Worm (Caenorhabditis elegans): Measurements from ENCODE around the gene K07C11.8.

The K07C11.8 gene

ce11 chrV:8217661-8218265, at the start of gene K07C11.8:
Gene K07C11.8 (minus strand): TSS chrV:8217884.
- TF ChIP-seq cog-1 (tag; optimal IDR thresholded peaks at IDR 0.05) (no peak), tab-1 (GFP tag; IDR thresholded peaks at IDR 0.05) (no peak), ztf-23 (GFP tag; IDR thresholded peaks at IDR 0.05) (no peak), T22C8.4 (GFP tag; IDR thresholded peaks at IDR 0.05) (no peak), flt-1 (GFP tag; IDR thresholded peaks at IDR 0.05) (no peak), ref-1 (GFP tag; conservative IDR thresholded peaks at IDR 0.05) (no peak), ztf-29 (GFP tag; IDR thresholded peaks at IDR 0.05) (no peak), klf-2 (GFP tag; conservative IDR thresholded peaks at IDR 0.05) (no peak), med-1 (GFP tag; optimal IDR thresholded peaks at IDR 0.05; ENCODE audit: insufficient read depth) (no peak)

ce11 chrV:8267275-8267674, 49.6 kb upstream of the K07C11.8 start:
- TF ChIP-seq cog-1 (tag; optimal IDR thresholded peaks at IDR 0.05), result no peak
- no peak for TF ChIP-seq tab-1 (GFP tag; IDR thresholded peaks at IDR 0.05)
- TF ChIP-seq T22C8.4 (GFP tag; IDR thresholded peaks at IDR 0.05), result no peak
- no peak for TF ChIP-seq med-1 (GFP tag; optimal IDR thresholded peaks at IDR 0.05; ENCODE audit: insufficient read depth)
- no peak for TF ChIP-seq ztf-29 (GFP tag; IDR thresholded peaks at IDR 0.05)
- TF ChIP-seq klf-2 (GFP tag; conservative IDR thresholded peaks at IDR 0.05), result no peak
- no peak for TF ChIP-seq flt-1 (GFP tag; IDR thresholded peaks at IDR 0.05)
- TF ChIP-seq ref-1 (GFP tag; conservative IDR thresholded peaks at IDR 0.05), result no peak
- TF ChIP-seq ztf-23 (GFP tag; IDR thresholded peaks at IDR 0.05), result no peak

- TF ChIP-seq klf-2 (GFP tag; conservative IDR thresholded peaks at IDR 0.05) (no peak), med-1 (GFP tag; optimal IDR thresholded peaks at IDR 0.05; ENCODE audit: insufficient read depth) (no peak), ztf-29 (GFP tag; IDR thresholded peaks at IDR 0.05) (no peak), tab-1 (GFP tag; IDR thresholded peaks at IDR 0.05) (no peak), cog-1 (tag; optimal IDR thresholded peaks at IDR 0.05) (no peak), T22C8.4 (GFP tag; IDR thresholded peaks at IDR 0.05) (no peak), ztf-23 (GFP tag; IDR thresholded peaks at IDR 0.05) (no peak)
Observed at ce11 chrV:8266232-8266631, 48.5 kb upstream of the K07C11.8 start, which contains the start of gene F21F8.5. Gene F21F8.5 (minus strand): TSS chrV:8266332.

ce11 chrV:8263941-8264340, 46.3 kb upstream of the K07C11.8 start, which contains the start of gene C16D9.9:
Gene C16D9.9 (plus strand): TSS chrV:8264241.
- no peak for TF ChIP-seq ref-1 (GFP tag; conservative IDR thresholded peaks at IDR 0.05)
- no peak for TF ChIP-seq T22C8.4 (GFP tag; IDR thresholded peaks at IDR 0.05)
- TF ChIP-seq klf-2 (GFP tag; conservative IDR thresholded peaks at IDR 0.05), result no peak
- TF ChIP-seq cog-1 (tag; optimal IDR thresholded peaks at IDR 0.05), result no peak
- no peak for TF ChIP-seq flt-1 (GFP tag; IDR thresholded peaks at IDR 0.05)
- no peak for TF ChIP-seq tab-1 (GFP tag; IDR thresholded peaks at IDR 0.05)
- no peak for TF ChIP-seq med-1 (GFP tag; optimal IDR thresholded peaks at IDR 0.05; ENCODE audit: insufficient read depth)
- no peak for TF ChIP-seq ztf-23 (GFP tag; IDR thresholded peaks at IDR 0.05)
- no peak for TF ChIP-seq ztf-29 (GFP tag; IDR thresholded peaks at IDR 0.05)

ce11 chrV:8263466-8263865, 45.8 kb upstream of the K07C11.8 start, which contains the start of gene C16D9.8:
Gene C16D9.8 (minus strand): TSS chrV:8263566.
- TF ChIP-seq cog-1 (tag; optimal IDR thresholded peaks at IDR 0.05), result no peak
- TF ChIP-seq flt-1 (GFP tag; IDR thresholded peaks at IDR 0.05), result no peak
- no peak for TF ChIP-seq ztf-23 (GFP tag; IDR thresholded peaks at IDR 0.05)
- TF ChIP-seq T22C8.4 (GFP tag; IDR thresholded peaks at IDR 0.05), result no peak
- TF ChIP-seq ztf-29 (GFP tag; IDR thresholded peaks at IDR 0.05), result no peak
- TF ChIP-seq med-1 (GFP tag; optimal IDR thresholded peaks at IDR 0.05; ENCODE audit: insufficient read depth), result no peak
- no peak for TF ChIP-seq ref-1 (GFP tag; conservative IDR thresholded peaks at IDR 0.05)
- TF ChIP-seq klf-2 (GFP tag; conservative IDR thresholded peaks at IDR 0.05), result no peak
- TF ChIP-seq tab-1 (GFP tag; IDR thresholded peaks at IDR 0.05), result no peak

ce11 chrV:8262212-8262611, 44.5 kb upstream of the K07C11.8 start:
- TF ChIP-seq flt-1 (GFP tag; IDR thresholded peaks at IDR 0.05) (no peak), ref-1 (GFP tag; conservative IDR thresholded peaks at IDR 0.05) (no peak), klf-2 (GFP tag; conservative IDR thresholded peaks at IDR 0.05) (no peak), tab-1 (GFP tag; IDR thresholded peaks at IDR 0.05) (no peak), T22C8.4 (GFP tag; IDR thresholded peaks at IDR 0.05) (no peak), ztf-29 (GFP tag; IDR thresholded peaks at IDR 0.05) (no peak), cog-1 (tag; optimal IDR thresholded peaks at IDR 0.05) (no peak), ztf-23 (GFP tag; IDR thresholded peaks at IDR 0.05) (no peak), med-1 (GFP tag; optimal IDR thresholded peaks at IDR 0.05; ENCODE audit: insufficient read depth) (no peak)

- TF ChIP-seq cog-1 (tag; optimal IDR thresholded peaks at IDR 0.05) (no peak), flt-1 (GFP tag; IDR thresholded peaks at IDR 0.05) (no peak), tab-1 (GFP tag; IDR thresholded peaks at IDR 0.05) (no peak), ztf-23 (GFP tag; IDR thresholded peaks at IDR 0.05) (no peak), ref-1 (GFP tag; conservative IDR thresholded peaks at IDR 0.05) (no peak), med-1 (GFP tag; optimal IDR thresholded peaks at IDR 0.05; ENCODE audit: insufficient read depth) (no peak), T22C8.4 (GFP tag; IDR thresholded peaks at IDR 0.05) (no peak)
Observed at ce11 chrV:8259016-8259415, 41.3 kb upstream of the K07C11.8 start, which contains the start of gene C16D9.1. Gene C16D9.1 (plus strand): TSS chrV:8259316.

ce11 chrV:8254973-8255372, 37.3 kb upstream of the K07C11.8 start:
- no peak for TF ChIP-seq ztf-29 (GFP tag; IDR thresholded peaks at IDR 0.05)
- TF ChIP-seq klf-2 (GFP tag; conservative IDR thresholded peaks at IDR 0.05), result no peak
- no peak for TF ChIP-seq T22C8.4 (GFP tag; IDR thresholded peaks at IDR 0.05)
- no peak for TF ChIP-seq med-1 (GFP tag; optimal IDR thresholded peaks at IDR 0.05; ENCODE audit: insufficient read depth)
- TF ChIP-seq ref-1 (GFP tag; conservative IDR thresholded peaks at IDR 0.05), result no peak
- TF ChIP-seq ztf-23 (GFP tag; IDR thresholded peaks at IDR 0.05), result no peak
- no peak for TF ChIP-seq cog-1 (tag; optimal IDR thresholded peaks at IDR 0.05)
- no peak for TF ChIP-seq flt-1 (GFP tag; IDR thresholded peaks at IDR 0.05)
- TF ChIP-seq tab-1 (GFP tag; IDR thresholded peaks at IDR 0.05), result no peak

- TF ChIP-seq tab-1 (GFP tag; IDR thresholded peaks at IDR 0.05) (no peak), ztf-23 (GFP tag; IDR thresholded peaks at IDR 0.05) (no peak), klf-2 (GFP tag; conservative IDR thresholded peaks at IDR 0.05) (no peak), flt-1 (GFP tag; IDR thresholded peaks at IDR 0.05) (no peak), med-1 (GFP tag; optimal IDR thresholded peaks at IDR 0.05; ENCODE audit: insufficient read depth) (no peak), ref-1 (GFP tag; conservative IDR thresholded peaks at IDR 0.05) (no peak), ztf-29 (GFP tag; IDR thresholded peaks at IDR 0.05) (no peak), cog-1 (tag; optimal IDR thresholded peaks at IDR 0.05) (no peak), T22C8.4 (GFP tag; IDR thresholded peaks at IDR 0.05) (no peak)
Observed at ce11 chrV:8253946-8254345, 36.3 kb upstream of the K07C11.8 start.
